Worm (Caenorhabditis elegans) whole organism, late embryonic: ENCODE results near the gene glr-8.

Experiments
- T23F11.4 ChIP-seq: fragments of 200-800 bp; sonication (Bioruptor generic); optimal IDR thresholded peaks from 2 replicates; lab custom pipeline; 2018; ENCODE audit warnings: mild to moderate bottlenecking, missing genetic modification characterization, missing compliant biosample characterization
- Y22D7AL.16 ChIP-seq: sonication (generic microtip); optimal IDR thresholded peaks from 2 replicates; lab custom pipeline; 2016; ENCODE audit warnings: missing genetic modification characterization, missing compliant biosample characterization
- ahr-1 ChIP-seq: sonication (generic microtip); optimal IDR thresholded peaks from 2 replicates; lab custom pipeline; 2016; ENCODE audit warnings: missing genetic modification characterization, missing compliant biosample characterization
- ceh-18 ChIP-seq: sonication (generic microtip); optimal IDR thresholded peaks from 2 replicates; lab custom pipeline; 2016; ENCODE audit warnings: missing genetic modification characterization, missing compliant biosample characterization
- ceh-19 ChIP-seq: fragments of 200-800 bp; sonication (Bioruptor generic); optimal IDR thresholded peaks from 2 replicates; lab custom pipeline; 2018; ENCODE audit warnings: mild to moderate bottlenecking, missing genetic modification characterization, missing compliant biosample characterization
- ceh-22 ChIP-seq: sonication (generic microtip); optimal IDR thresholded peaks from 2 replicates; lab custom pipeline; 2017; ENCODE audit warnings: missing biosample characterization, missing genetic modification characterization
- ceh-30 ChIP-seq: fragments of 150-350 bp; optimal IDR thresholded peaks from 2 replicates; lab custom pipeline; 2014; ENCODE audit warnings: missing biosample characterization, missing genetic modification characterization
- ceh-31 ChIP-seq: sonication (generic microtip); optimal IDR thresholded peaks from 2 replicates; lab custom pipeline; 2016; ENCODE audit warnings: missing genetic modification characterization, missing compliant biosample characterization
- ceh-34 ChIP-seq: sonication (generic microtip); optimal IDR thresholded peaks from 2 replicates; lab custom pipeline; 2016; ENCODE audit warnings: mild to moderate bottlenecking, missing genetic modification characterization, missing compliant biosample characterization
- ceh-45 ChIP-seq: fragments of 200-800 bp; sonication (Bioruptor generic); IDR thresholded peaks from 2 replicates; pipeline ENCODE4 v1.3.6; 2022; ENCODE audit warnings: missing genetic modification reagents, missing genetic modification characterization, missing compliant biosample characterization
- ceh-48 ChIP-seq: sonication (generic microtip); optimal IDR thresholded peaks from 2 replicates; lab custom pipeline; 2016; ENCODE audit warnings: missing genetic modification characterization, inconsistent platforms, missing compliant biosample characterization
- ceh-6 ChIP-seq: fragments of 200-800 bp; sonication (Bioruptor generic); optimal IDR thresholded peaks from 2 replicates; lab custom pipeline; 2018; ENCODE audit warnings: mild to moderate bottlenecking, missing genetic modification characterization, missing compliant biosample characterization
- che-1 ChIP-seq: sonication (generic microtip); optimal IDR thresholded peaks from 2 replicates; lab custom pipeline; 2016; ENCODE audit warnings: mild to moderate bottlenecking, missing genetic modification characterization, missing compliant biosample characterization
- dve-1 ChIP-seq: sonication (generic microtip); optimal IDR thresholded peaks from 2 replicates; lab custom pipeline; 2017; ENCODE audit warnings: antibody characterized with exemption, mild to moderate bottlenecking, missing genetic modification characterization, missing compliant biosample characterization
- elt-2 ChIP-seq: sonication (generic microtip); optimal IDR thresholded peaks from 2 replicates; lab custom pipeline; 2016; ENCODE audit warnings: missing genetic modification reagents, missing genetic modification characterization, missing compliant biosample characterization
- fkh-6 ChIP-seq: sonication (generic microtip); optimal IDR thresholded peaks from 2 replicates; lab custom pipeline; 2016; ENCODE audit warnings: missing genetic modification characterization, missing compliant biosample characterization
- gmeb-2 ChIP-seq: sonication (generic microtip); optimal IDR thresholded peaks from 2 replicates; lab custom pipeline; 2016; ENCODE audit warnings: missing genetic modification characterization, inconsistent platforms, missing compliant biosample characterization
- hlh-13 ChIP-seq: fragments of 200-800 bp; sonication (Bioruptor generic); optimal IDR thresholded peaks from 2 replicates; lab custom pipeline; 2018; ENCODE audit warnings: mild to moderate bottlenecking, missing genetic modification characterization, missing compliant biosample characterization
- hlh-30 ChIP-seq: sonication (generic microtip); optimal IDR thresholded peaks from 2 replicates; lab custom pipeline; 2017; ENCODE audit warnings: antibody characterized with exemption, missing genetic modification characterization, missing compliant biosample characterization; ENCODE audit not compliant: insufficient read depth
- hlh-8 ChIP-seq: sonication (generic microtip); optimal IDR thresholded peaks from 2 replicates; lab custom pipeline; 2016; ENCODE audit warnings: missing genotype, missing genetic modification characterization, missing compliant biosample characterization
- lim-6 ChIP-seq: sonication (generic microtip); optimal IDR thresholded peaks from 2 replicates; lab custom pipeline; 2016; ENCODE audit warnings: missing genetic modification characterization, missing compliant biosample characterization
- nfya-1 ChIP-seq: sonication (generic microtip); optimal IDR thresholded peaks from 2 replicates; lab custom pipeline; 2017; ENCODE audit warnings: missing genetic modification characterization, mild to moderate bottlenecking, missing compliant biosample characterization, antibody characterized with exemption, moderate library complexity
- nhr-11 ChIP-seq: fragments of 150-350 bp; optimal IDR thresholded peaks from 2 replicates; lab custom pipeline; 2014; ENCODE audit warnings: missing biosample characterization, missing genetic modification characterization
- odd-2 ChIP-seq: sonication (generic microtip); optimal IDR thresholded peaks from 2 replicates; lab custom pipeline; 2017; ENCODE audit warnings: antibody characterized with exemption, mild to moderate bottlenecking, missing genetic modification characterization, missing compliant biosample characterization
- pag-3 ChIP-seq: sonication (generic microtip); optimal IDR thresholded peaks from 2 replicates; lab custom pipeline; 2016; ENCODE audit warnings: missing compliant biosample characterization, missing genetic modification characterization, borderline replicate concordance
- pat-9 ChIP-seq: fragments of 200-800 bp; sonication (Bioruptor generic); optimal IDR thresholded peaks from 2 replicates; lab custom pipeline; 2018; ENCODE audit warnings: mild to moderate bottlenecking, missing genetic modification characterization, moderate library complexity, missing compliant biosample characterization
- pha-2 ChIP-seq: sonication (generic microtip); optimal IDR thresholded peaks from 2 replicates; lab custom pipeline; 2017; ENCODE audit warnings: mild to moderate bottlenecking, missing genetic modification characterization, missing compliant biosample characterization
- pqm-1 ChIP-seq: sonication (generic microtip); optimal IDR thresholded peaks from 2 replicates; lab custom pipeline; 2016; ENCODE audit warnings: missing genetic modification characterization, missing compliant biosample characterization
- ref-2 ChIP-seq: sonication (generic microtip); optimal IDR thresholded peaks from 2 replicates; lab custom pipeline; 2016; ENCODE audit warnings: missing genetic modification characterization, missing compliant biosample characterization
- sdc-2 ChIP-seq: sonication (generic microtip); optimal IDR thresholded peaks from 2 replicates; lab custom pipeline; 2016; ENCODE audit warnings: missing genotype, missing genetic modification characterization, missing compliant biosample characterization
- sox-2 ChIP-seq: fragments of 200-800 bp; sonication (Bioruptor generic); IDR thresholded peaks from 2 replicates; pipeline ENCODE4 v1.3.6; 2022; ENCODE audit warnings: missing genetic modification reagents, missing genetic modification characterization, missing compliant biosample characterization
- unc-42 ChIP-seq: sonication (generic microtip); optimal IDR thresholded peaks from 2 replicates; lab custom pipeline; 2016; ENCODE audit warnings: missing genotype, missing genetic modification characterization, missing compliant biosample characterization
- unc-86 ChIP-seq: sonication (generic microtip); optimal IDR thresholded peaks from 2 replicates; lab custom pipeline; 2016; ENCODE audit warnings: missing genetic modification characterization, missing compliant biosample characterization
- ztf-16 ChIP-seq: sonication (generic microtip); optimal IDR thresholded peaks from 2 replicates; lab custom pipeline; 2017; ENCODE audit warnings: missing genetic modification characterization, missing compliant biosample characterization

Gene glr-8

ce11 chrX:6473698-6474314, 32.0 kb upstream of the glr-8 start, which contains the start of the genes C15B12.4 and C15B12.8:
Gene C15B12.4 (minus strand): TSS chrX:6473748.
Gene C15B12.8 (plus strand): TSS chrX:6474264.
- TF ChIP-seq elt-2 (tag; lab: Kevin White, UChicago) = peak; percentile 54
- no peak for TF ChIP-seq hlh-13

- TF ChIP-seq T23F11.4 (no peak), ref-2 (no peak), pag-3 (tag; lab: Kevin White, UChicago) (no peak), unc-86 (tag; lab: Kevin White, UChicago) (no peak), dve-1 (tag; lab: Kevin White, UChicago) (no peak), elt-2 (tag; lab: Kevin White, UChicago) (peak; percentile 59)
Measured at ce11 chrX:6476540-6476939, 29.2 kb upstream of the glr-8 start, which contains the start of gene C15B12.1. Gene C15B12.1 (plus strand): TSS chrX:6476810.

- TF ChIP-seq fkh-6 = no peak
- TF ChIP-seq ahr-1 (tag; lab: Kevin White, UChicago) = no peak
- no peak for TF ChIP-seq sdc-2 (tag; lab: Kevin White, UChicago)
- TF ChIP-seq unc-42 (tag; lab: Kevin White, UChicago) = no peak
- TF ChIP-seq nhr-11 (tag; lab: Kevin White, UChicago) = no peak
- no peak for TF ChIP-seq pat-9 (tag; lab: Kevin White, UChicago)
- no peak for TF ChIP-seq ref-2
- TF ChIP-seq lim-6 = no peak
- no peak for TF ChIP-seq nfya-1 (tag; lab: Kevin White, UChicago)
- no peak for TF ChIP-seq Y22D7AL.16 (tag; lab: Kevin White, UChicago)
- TF ChIP-seq pag-3 (tag; lab: Kevin White, UChicago) = no peak
- no peak for TF ChIP-seq ceh-18
- no peak for TF ChIP-seq sox-2 (GFP tag; lab: Robert Waterston, UW)
- no peak for TF ChIP-seq unc-86 (tag; lab: Kevin White, UChicago)
- no peak for TF ChIP-seq hlh-8
- no peak for TF ChIP-seq ztf-16
- no peak for TF ChIP-seq T23F11.4
Measured at ce11 chrX:6484780-6485179, 21.0 kb upstream of the glr-8 start, which contains the start of gene gar-1. Gene gar-1 (minus strand): TSS chrX:6484880.

- TF ChIP-seq Y22D7AL.16 (tag; lab: Kevin White, UChicago) (no peak), ceh-45 (no peak), dve-1 (tag; lab: Kevin White, UChicago) (no peak), ceh-31 (tag; lab: Kevin White, UChicago) (no peak), pag-3 (tag; lab: Kevin White, UChicago) (no peak), hlh-30 (tag; lab: Kevin White, UChicago) (no peak)
Measured at ce11 chrX:6499736-6500135, 6.0 kb upstream of the glr-8 start, which contains the start of gene actl-1. Gene actl-1 (minus strand): TSS chrX:6499836.

ce11 chrX:6503148-6503547, 2.6 kb upstream of the glr-8 start:
- TF ChIP-seq pha-2 (tag; lab: Kevin White, UChicago) = no peak
- TF ChIP-seq, all 69 proteins: peak for 0

- no peak for TF ChIP-seq ceh-6
- no peak for TF ChIP-seq odd-2 (tag; lab: Kevin White, UChicago)
- TF ChIP-seq ceh-19 (GFP tag; lab: Kevin White, UChicago) = peak; percentile 9
- TF ChIP-seq gmeb-2 (tag; lab: Kevin White, UChicago) = no peak
- no peak for TF ChIP-seq ceh-30 (tag; lab: Kevin White, UChicago)
- TF ChIP-seq dve-1 (tag; lab: Kevin White, UChicago) = no peak
- peak; percentile 2 for TF ChIP-seq nfya-1 (tag; lab: Kevin White, UChicago)
- peak; percentile 21 for TF ChIP-seq ceh-31 (tag; lab: Kevin White, UChicago)
- TF ChIP-seq pqm-1 (tag; lab: Kevin White, UChicago) = no peak
- no peak for TF ChIP-seq ceh-22 (tag; lab: Kevin White, UChicago)
- peak; percentile 22 for TF ChIP-seq unc-42 (tag; lab: Kevin White, UChicago)
- no peak for TF ChIP-seq fkh-6
- no peak for TF ChIP-seq pag-3 (tag; lab: Kevin White, UChicago)
- TF ChIP-seq ref-2 = peak; percentile 37
- TF ChIP-seq ceh-34 (tag; lab: Kevin White, UChicago) = peak; percentile 31
- no peak for TF ChIP-seq che-1 (tag; lab: Kevin White, UChicago)
- TF ChIP-seq ceh-48 (tag; lab: Kevin White, UChicago) = peak; percentile 20
- TF ChIP-seq, all 69 proteins: peak for 7
Measured at ce11 chrX:6505008-6505407, 772 bp upstream of the glr-8 start, which contains the start of gene cdf-1. Gene cdf-1 (minus strand): TSS chrX:6505143.
